Worm (Caenorhabditis elegans): Measurements from ENCODE around the gene oac-3.

The oac-3 gene

ce11 chrV:13899213-13899612 is at the start of gene oac-3:
oac-3 (plus strand) TSS chrV:13899513.
- no peak for TF ChIP-seq unc-39 (tag; optimal IDR thresholded peaks at IDR 0.05)
- TF ChIP-seq nfya-1 (tag; optimal IDR thresholded peaks at IDR 0.05; ENCODE audit: insufficient read depth), result no peak
- TF ChIP-seq lsy-12 (tag; optimal IDR thresholded peaks at IDR 0.05), result no peak
- no peak for TF ChIP-seq tbx-2 (tag; optimal IDR thresholded peaks at IDR 0.05)
- no peak for TF ChIP-seq nhr-43 (tag; optimal IDR thresholded peaks at IDR 0.05; ENCODE audit: poor library complexity, severe bottlenecking)
- no peak for TF ChIP-seq elt-3 (tag; optimal IDR thresholded peaks at IDR 0.05)

ce11 chrV:13850170-13850569 is 49.1 kb upstream of the oac-3 start, which contains the start of gene hpx-2:
hpx-2 (plus strand) TSS chrV:13850470.
- TF ChIP-seq skn-1 (tag; optimal IDR thresholded peaks at IDR 0.05), result no peak
- TF ChIP-seq ZK546.5 (tag; optimal IDR thresholded peaks at IDR 0.05), result no peak
- no peak for TF ChIP-seq tbx-2 (tag; optimal IDR thresholded peaks at IDR 0.05)
- no peak for TF ChIP-seq nhr-43 (tag; optimal IDR thresholded peaks at IDR 0.05; ENCODE audit: poor library complexity, severe bottlenecking)
- TF ChIP-seq fos-1 (tag; optimal IDR thresholded peaks at IDR 0.05), result no peak
- no peak for TF ChIP-seq pqm-1 (tag; optimal IDR thresholded peaks at IDR 0.05)
- TF ChIP-seq pha-4 (tag; optimal IDR thresholded peaks at IDR 0.05), result no peak
- TF ChIP-seq elt-1 (tag; optimal IDR thresholded peaks at IDR 0.05), result no peak
- no peak for TF ChIP-seq lsy-12 (tag; optimal IDR thresholded peaks at IDR 0.05)
- TF ChIP-seq ceh-82 (tag; optimal IDR thresholded peaks at IDR 0.05), result no peak
- TF ChIP-seq daf-12 (tag; optimal IDR thresholded peaks at IDR 0.05), result no peak
- no peak for TF ChIP-seq ztf-4 (tag; optimal IDR thresholded peaks at IDR 0.05)
- no peak for TF ChIP-seq nhr-76 (tag; optimal IDR thresholded peaks at IDR 0.05)
- no peak for TF ChIP-seq zag-1 (tag; optimal IDR thresholded peaks at IDR 0.05)
- no peak for TF ChIP-seq eor-1 (tag; optimal IDR thresholded peaks at IDR 0.05)

DNA sequence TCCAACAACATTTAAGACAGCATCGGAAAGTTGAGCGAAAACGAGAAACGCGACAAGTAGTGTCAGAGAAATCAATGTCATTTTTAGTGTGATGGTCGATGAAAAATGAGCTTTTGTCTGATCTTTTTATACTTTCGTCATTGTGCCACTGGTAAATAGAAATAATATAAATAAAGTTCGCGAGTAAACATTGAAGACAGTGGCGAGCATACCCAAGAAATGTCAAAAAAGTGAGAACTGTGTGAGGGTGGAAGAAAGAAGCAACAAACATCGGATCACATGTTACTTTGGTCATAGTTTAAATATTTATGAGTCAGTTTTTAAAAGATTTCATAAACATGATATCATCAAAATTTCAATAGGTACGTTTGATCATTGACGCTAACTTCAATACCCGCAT is 45.0 kb upstream of the oac-3 start, which contains the start of gene ttr-21:
ttr-21 (minus strand) TSS at position 100 of the 400 bp plus-strand sequence.
- TF ChIP-seq nhr-25 (tag; optimal IDR thresholded peaks at IDR 0.05) (no peak), pha-4 (tag; optimal IDR thresholded peaks at IDR 0.05) (peak; percentile 91)

- TF ChIP-seq lin-39 (tag; optimal IDR thresholded peaks at IDR 0.05) (no peak), ceh-9 (tag; optimal IDR thresholded peaks at IDR 0.05) (no peak), ceh-82 (tag; optimal IDR thresholded peaks at IDR 0.05) (no peak), mdl-1 (tag; optimal IDR thresholded peaks at IDR 0.05) (no peak), nhr-11 (tag; optimal IDR thresholded peaks at IDR 0.05) (no peak), fkh-10 (GFP tag; optimal IDR thresholded peaks at IDR 0.05) (no peak), nhr-12 (tag; optimal IDR thresholded peaks at IDR 0.05) (no peak), nhr-43 (tag; optimal IDR thresholded peaks at IDR 0.05; ENCODE audit: poor library complexity, severe bottlenecking) (no peak), egl-27 (tag; optimal IDR thresholded peaks at IDR 0.05) (no peak), nhr-67 (tag; optimal IDR thresholded peaks at IDR 0.05) (no peak), unc-62 (GFP tag; optimal IDR thresholded peaks at IDR 0.05) (no peak), snpc-4 (tag; optimal IDR thresholded peaks at IDR 0.05) (no peak), hmg-11 (tag; optimal IDR thresholded peaks at IDR 0.05) (no peak)
These were observed 42.9 kb upstream of the oac-3 start, which contains the start of gene srx-134 for ce11 chrV:13856376-13856775. srx-134 (minus strand) TSS chrV:13856476.

- TF ChIP-seq nhr-67 (tag; optimal IDR thresholded peaks at IDR 0.05) (no peak), ceh-82 (tag; optimal IDR thresholded peaks at IDR 0.05) (no peak), nhr-43 (tag; optimal IDR thresholded peaks at IDR 0.05; ENCODE audit: poor library complexity, severe bottlenecking) (no peak), fkh-2 (tag; optimal IDR thresholded peaks at IDR 0.05) (no peak), pqm-1 (tag; optimal IDR thresholded peaks at IDR 0.05) (no peak), jun-1 (tag; optimal IDR thresholded peaks at IDR 0.05) (no peak), unc-62 (GFP tag; optimal IDR thresholded peaks at IDR 0.05) (no peak), nhr-28 (tag; optimal IDR thresholded peaks at IDR 0.05) (no peak), mdl-1 (tag; optimal IDR thresholded peaks at IDR 0.05) (no peak), daf-12 (tag; optimal IDR thresholded peaks at IDR 0.05) (no peak), mml-1 (tag; optimal IDR thresholded peaks at IDR 0.05) (no peak), tbx-2 (tag; optimal IDR thresholded peaks at IDR 0.05) (no peak), ZK546.5 (tag; optimal IDR thresholded peaks at IDR 0.05) (no peak), R02D3.7 (tag; optimal IDR thresholded peaks at IDR 0.05) (no peak), snpc-4 (tag; optimal IDR thresholded peaks at IDR 0.05) (no peak), nhr-11 (tag; optimal IDR thresholded peaks at IDR 0.05) (no peak), ztf-11 (tag; optimal IDR thresholded peaks at IDR 0.05) (no peak), lsy-12 (tag; optimal IDR thresholded peaks at IDR 0.05) (no peak), nhr-237 (tag; optimal IDR thresholded peaks at IDR 0.05) (no peak)
These were observed 42.2 kb upstream of the oac-3 start, which contains the start of gene srx-136 for ce11 chrV:13857132-13857531. srx-136 (plus strand) TSS chrV:13857432.

All from whole organism, L3 larva.